Worm (Caenorhabditis elegans): Measurements from ENCODE around the gene F35E12.2.

F35E12.2 gene

DNA sequence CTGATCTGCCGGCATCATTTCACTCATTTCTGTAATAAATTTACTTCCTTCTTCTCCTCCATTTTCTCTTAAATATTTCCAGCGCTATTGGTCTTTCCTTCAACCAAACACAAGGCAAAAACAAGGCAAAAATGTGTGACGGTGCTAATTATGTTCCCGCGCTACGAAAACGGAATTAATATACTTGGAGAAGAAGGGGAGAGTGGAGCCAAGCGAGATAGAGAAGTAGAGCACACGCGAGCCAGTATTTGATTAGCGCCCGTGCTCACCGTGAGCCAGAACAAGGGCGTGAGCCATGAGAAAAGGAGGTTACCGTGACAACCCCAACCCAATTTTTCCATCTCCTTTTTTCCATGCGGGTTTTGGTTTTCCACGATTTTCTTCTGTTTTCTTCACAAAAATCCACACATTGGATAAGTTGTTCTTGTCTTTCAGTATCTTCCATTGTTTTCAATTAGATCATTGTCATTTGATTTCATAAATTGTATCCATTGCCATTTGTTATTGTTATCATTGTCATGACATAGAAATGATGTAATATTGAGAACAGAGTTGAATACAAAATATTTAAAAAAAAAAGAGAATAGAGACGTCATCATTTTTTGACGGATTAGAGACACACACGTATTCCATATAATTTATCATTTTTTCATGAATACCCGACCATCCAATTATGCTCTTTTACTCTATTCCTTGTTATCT, 37.9 kb upstream of the F35E12.2 start, which contains the start of gene F20G2.6:
TSS of gene F20G2.6 (plus strand) at position 652 of the 702 bp plus-strand sequence.
- TF ChIP-seq pat-9 (tag; optimal IDR thresholded peaks at IDR 0.05) = no peak
- no peak for TF ChIP-seq hlh-6 (tag; optimal IDR thresholded peaks at IDR 0.05)
- TF ChIP-seq tbx-2 (tag; optimal IDR thresholded peaks at IDR 0.05) = no peak
- no peak for TF ChIP-seq unc-3 (GFP tag; conservative IDR thresholded peaks at IDR 0.05)
- no peak for TF ChIP-seq unc-3 (tag; optimal IDR thresholded peaks at IDR 0.05)
- TF ChIP-seq che-1 (tag; optimal IDR thresholded peaks at IDR 0.05) = no peak
- no peak for TF ChIP-seq nfya-1 (tag; optimal IDR thresholded peaks at IDR 0.05)
- TF ChIP-seq nhr-11 (tag; optimal IDR thresholded peaks at IDR 0.05) = no peak
- no peak for TF ChIP-seq pros-1 (tag; optimal IDR thresholded peaks at IDR 0.05)
- no peak for TF ChIP-seq elt-4 (tag; optimal IDR thresholded peaks at IDR 0.05)
- TF ChIP-seq ref-2 (tag; optimal IDR thresholded peaks at IDR 0.05) = no peak
- TF ChIP-seq sox-4 (tag; optimal IDR thresholded peaks at IDR 0.05) = no peak
- no peak for TF ChIP-seq fax-1 (tag; optimal IDR thresholded peaks at IDR 0.05)
- no peak for TF ChIP-seq npax-4 (tag; optimal IDR thresholded peaks at IDR 0.05)
- TF ChIP-seq ttx-3 (tag; optimal IDR thresholded peaks at IDR 0.05) = no peak
- TF ChIP-seq fkh-6 (tag; optimal IDR thresholded peaks at IDR 0.05) = no peak
- no peak for TF ChIP-seq ahr-1 (tag; optimal IDR thresholded peaks at IDR 0.05)
- TF ChIP-seq hlh-13 (GFP tag; optimal IDR thresholded peaks at IDR 0.05) = no peak

DNA sequence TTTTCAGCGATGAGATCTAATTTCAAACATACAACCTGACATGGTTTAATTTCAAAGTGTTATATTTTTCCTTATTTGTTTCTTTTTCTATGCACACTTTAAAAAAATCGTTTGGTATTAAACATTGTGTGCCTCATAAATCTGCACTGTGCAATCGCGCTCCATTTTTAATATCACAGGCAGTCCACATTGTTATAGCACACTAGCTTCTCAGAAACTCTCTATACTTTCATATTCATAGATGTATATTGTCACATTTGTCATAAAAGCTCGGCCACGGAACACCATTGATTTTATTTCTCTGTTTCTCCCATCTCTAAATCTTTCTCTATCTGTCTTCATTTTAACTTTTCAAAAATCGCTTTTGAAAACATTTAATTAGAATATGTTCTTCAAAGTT, 32.7 kb upstream of the F35E12.2 start:
- TF ChIP-seq unc-55 (GFP tag; optimal IDR thresholded peaks at IDR 0.05) = peak; percentile 9
- TF ChIP-seq unc-42 (tag; optimal IDR thresholded peaks at IDR 0.05) = peak; percentile 11
- TF ChIP-seq ets-4 (tag; optimal IDR thresholded peaks at IDR 0.05) = no peak
- peak; percentile 22 for TF ChIP-seq ceh-48 (tag; optimal IDR thresholded peaks at IDR 0.05)

DNA sequence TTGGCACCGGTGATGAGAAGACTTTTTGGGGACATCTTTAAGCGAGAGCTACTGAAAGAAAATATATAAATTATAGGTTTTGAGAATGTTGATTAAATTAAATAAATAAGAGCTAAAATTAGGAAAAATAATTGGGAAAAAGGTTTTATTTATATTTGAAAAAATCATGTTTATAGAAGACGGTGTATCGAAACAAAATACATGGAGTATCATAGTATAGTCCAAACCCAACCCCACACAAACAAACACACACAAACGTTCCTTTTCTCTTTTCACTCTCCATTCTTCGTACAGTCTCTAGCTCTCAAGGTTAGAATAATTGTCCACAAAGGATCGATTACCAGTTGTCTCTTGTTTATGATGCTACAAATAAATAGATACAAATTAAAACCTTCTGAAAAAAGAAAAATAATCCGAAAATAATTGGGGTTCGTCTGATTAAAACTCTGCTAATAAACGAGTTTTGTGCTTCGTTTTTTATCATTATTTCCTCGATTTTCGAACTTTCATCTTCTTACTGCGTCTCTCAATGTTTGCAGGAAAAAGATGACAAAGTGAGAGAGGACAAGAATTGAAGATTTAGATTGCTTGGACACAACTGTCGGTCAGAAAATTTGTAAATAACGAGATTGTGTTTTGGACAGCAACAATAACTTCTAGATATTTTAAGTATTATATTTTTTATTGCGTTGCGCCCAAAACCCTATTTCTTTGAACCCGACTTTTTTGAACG, 31.8 kb upstream of the F35E12.2 start, which contains the start of gene F20G2.2:
TSS of gene F20G2.2 (minus strand) at position 51 of the 733 bp plus-strand sequence.
- TF ChIP-seq hlh-13 (GFP tag; optimal IDR thresholded peaks at IDR 0.05) = no peak
- TF ChIP-seq sox-2 (GFP tag; IDR thresholded peaks at IDR 0.05) = no peak
- no peak for TF ChIP-seq T23F11.4 (GFP tag; optimal IDR thresholded peaks at IDR 0.05)
- TF ChIP-seq F13H6.1 (tag; optimal IDR thresholded peaks at IDR 0.05) = no peak
- no peak for TF ChIP-seq K09A11.1 (tag; optimal IDR thresholded peaks at IDR 0.05; ENCODE audit: insufficient read depth)
- TF ChIP-seq npax-4 (tag; optimal IDR thresholded peaks at IDR 0.05) = no peak
- TF ChIP-seq pat-9 (tag; optimal IDR thresholded peaks at IDR 0.05) = no peak
- TF ChIP-seq sdc-2 (tag; optimal IDR thresholded peaks at IDR 0.05) = no peak
- no peak for TF ChIP-seq hlh-30 (tag; optimal IDR thresholded peaks at IDR 0.05; ENCODE audit: insufficient read depth)
- no peak for TF ChIP-seq elt-4 (tag; optimal IDR thresholded peaks at IDR 0.05)
- no peak for TF ChIP-seq pag-3 (tag; optimal IDR thresholded peaks at IDR 0.05; ENCODE audit: borderline replicate concordance)

DNA sequence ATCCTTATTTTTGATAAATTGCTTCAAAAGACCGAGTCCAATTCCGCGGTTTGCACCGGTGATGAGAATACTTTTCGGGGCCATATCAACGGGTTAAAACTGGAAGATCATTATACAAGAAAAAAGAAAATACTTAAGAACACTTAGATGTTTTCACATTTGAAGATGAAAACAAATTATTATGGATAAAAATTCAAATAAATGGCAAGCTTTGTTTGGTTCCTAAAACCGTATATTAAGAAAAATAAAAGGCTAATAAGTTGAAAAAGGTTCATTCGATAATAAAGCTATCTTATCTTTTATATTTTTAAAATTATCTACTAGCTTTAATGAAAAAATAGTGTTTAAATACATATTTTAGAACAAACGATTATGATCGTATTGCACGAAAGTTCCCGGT, 28.8 kb upstream of the F35E12.2 start, which contains the start of gene F20G2.1:
TSS of gene F20G2.1 (minus strand) at position 101 of the 400 bp plus-strand sequence.
- TF ChIP-seq tbx-2 (tag; optimal IDR thresholded peaks at IDR 0.05) (no peak), eyg-1 (tag; optimal IDR thresholded peaks at IDR 0.05) (no peak), ceh-22 (tag; optimal IDR thresholded peaks at IDR 0.05) (no peak), pax-1 (tag; optimal IDR thresholded peaks at IDR 0.05) (no peak), fax-1 (tag; optimal IDR thresholded peaks at IDR 0.05) (no peak), pag-3 (tag; optimal IDR thresholded peaks at IDR 0.05; ENCODE audit: borderline replicate concordance) (no peak), sox-4 (tag; optimal IDR thresholded peaks at IDR 0.05) (no peak), T23F11.4 (GFP tag; optimal IDR thresholded peaks at IDR 0.05) (no peak)

DNA sequence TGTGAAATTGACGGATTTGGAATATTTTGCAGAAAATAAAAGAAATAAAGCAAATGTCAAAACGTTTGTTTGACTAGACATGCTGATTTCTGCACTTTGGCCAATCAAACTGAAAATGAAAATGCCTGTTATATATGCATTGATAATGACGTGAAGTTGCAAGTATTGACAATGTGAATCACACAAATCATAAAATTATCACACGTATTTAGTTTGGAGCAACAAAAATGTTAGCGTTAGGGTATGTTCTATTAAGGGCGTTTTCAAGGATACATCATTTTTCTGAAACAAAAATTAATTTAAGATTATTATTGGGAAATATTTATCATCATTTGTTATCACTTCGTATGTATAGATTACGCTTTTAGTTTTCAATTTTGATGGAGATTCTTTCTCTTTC, 27.1 kb upstream of the F35E12.2 start, which contains the start of gene cld-9:
TSS of gene cld-9 (minus strand) at position 81 of the 400 bp plus-strand sequence.
- TF ChIP-seq ets-4 (tag; optimal IDR thresholded peaks at IDR 0.05) = no peak
- no peak for TF ChIP-seq C08G9.2 (tag; optimal IDR thresholded peaks at IDR 0.05)
- TF ChIP-seq tbx-2 (tag; optimal IDR thresholded peaks at IDR 0.05) = no peak
- no peak for TF ChIP-seq ceh-34 (tag; optimal IDR thresholded peaks at IDR 0.05)
- no peak for TF ChIP-seq sdc-2 (tag; optimal IDR thresholded peaks at IDR 0.05)
- no peak for TF ChIP-seq odd-2 (tag; optimal IDR thresholded peaks at IDR 0.05)
- no peak for TF ChIP-seq unc-86 (tag; optimal IDR thresholded peaks at IDR 0.05)
- TF ChIP-seq ama-1 (optimal IDR thresholded peaks at IDR 0.05) = no peak
- no peak for TF ChIP-seq ceh-31 (tag; optimal IDR thresholded peaks at IDR 0.05)
- no peak for TF ChIP-seq T23F11.4 (GFP tag; optimal IDR thresholded peaks at IDR 0.05)
- TF ChIP-seq ceh-9 (tag; optimal IDR thresholded peaks at IDR 0.05) = no peak
- TF ChIP-seq syd-9 (tag; optimal IDR thresholded peaks at IDR 0.05) = no peak
- no peak for TF ChIP-seq ttx-3 (tag; optimal IDR thresholded peaks at IDR 0.05)
- TF ChIP-seq ceh-24 (tag; optimal IDR thresholded peaks at IDR 0.05) = no peak
- no peak for TF ChIP-seq ceh-45 (GFP tag; IDR thresholded peaks at IDR 0.05)
- TF ChIP-seq fkh-6 (tag; optimal IDR thresholded peaks at IDR 0.05) = no peak
